Fruit fly (Drosophila melanogaster): Measurements from ENCODE around the gene Grip91.

DNA sequence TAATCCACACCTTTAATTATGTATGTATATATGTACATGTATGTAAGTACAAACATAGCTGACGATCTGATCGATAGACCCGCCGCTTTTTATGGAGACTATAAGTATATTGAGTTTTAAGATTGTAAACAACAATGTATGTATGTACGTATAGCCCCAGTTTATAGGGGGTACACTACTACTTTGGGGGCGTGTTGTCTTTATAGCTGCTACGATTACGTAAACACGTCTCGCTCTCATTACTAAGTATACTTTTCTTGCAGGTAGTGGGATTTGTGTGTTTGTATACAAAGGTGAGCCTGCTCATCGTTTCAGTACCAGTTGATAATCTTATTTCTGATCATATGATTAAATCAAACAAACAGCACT, 5.4 kb upstream of the Grip91 start:
- TF ChIP-seq CTCF (optimal IDR thresholded peaks at IDR 0.05) (no peak), CG8478 (optimal IDR thresholded peaks at IDR 0.05) (no peak)

Data from S2 (cell line).